Fruit fly (Drosophila melanogaster): ENCODE measurements around the gene pot.

The pot gene

dm6 chrX:11917056-11917633, at the start of gene pot:
TSS of gene pot (minus strand) at chrX:11917260.
- no peak for TF ChIP-seq noc (tag; optimal IDR thresholded peaks at IDR 0.05)

DNA sequence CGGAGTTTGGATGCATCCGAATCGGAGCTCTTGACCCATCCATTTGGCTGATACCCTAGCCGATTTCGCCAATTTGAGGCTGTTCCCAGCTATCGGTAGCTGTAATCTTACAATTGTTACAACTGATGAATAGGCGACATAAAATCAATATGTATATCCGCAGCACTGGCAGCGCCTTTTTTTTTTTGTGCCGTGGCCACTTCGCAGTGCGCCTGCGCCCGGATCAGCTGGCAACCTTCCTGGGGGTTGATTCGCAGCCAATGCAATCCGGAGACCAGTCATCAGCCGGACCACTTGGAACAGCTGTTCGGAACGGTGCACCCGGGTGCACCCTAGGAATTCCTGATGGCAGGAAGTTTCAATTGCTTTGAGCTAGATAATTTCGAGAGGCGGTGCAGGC, 13.7 kb upstream of the pot start, which contains the start of gene Pdzd8:
TSS of gene Pdzd8 (minus strand) at position 125 of the 400 bp plus-strand sequence.
- no peak for TF ChIP-seq noc (tag; optimal IDR thresholded peaks at IDR 0.05)

- peak; percentile 13 for TF ChIP-seq noc (tag; optimal IDR thresholded peaks at IDR 0.05)
Measured at dm6 chrX:11925213-11925612, 8.2 kb upstream of the pot start.

dm6 chrX:11924562-11924961, 7.5 kb upstream of the pot start, which contains the start of gene Sclp:
TSS of gene Sclp (minus strand) at chrX:11924662.
- TF ChIP-seq noc (tag; optimal IDR thresholded peaks at IDR 0.05): no peak

dm6 chrX:11923698-11924097, 6.6 kb upstream of the pot start:
- no peak for TF ChIP-seq noc (tag; optimal IDR thresholded peaks at IDR 0.05)

DNA sequence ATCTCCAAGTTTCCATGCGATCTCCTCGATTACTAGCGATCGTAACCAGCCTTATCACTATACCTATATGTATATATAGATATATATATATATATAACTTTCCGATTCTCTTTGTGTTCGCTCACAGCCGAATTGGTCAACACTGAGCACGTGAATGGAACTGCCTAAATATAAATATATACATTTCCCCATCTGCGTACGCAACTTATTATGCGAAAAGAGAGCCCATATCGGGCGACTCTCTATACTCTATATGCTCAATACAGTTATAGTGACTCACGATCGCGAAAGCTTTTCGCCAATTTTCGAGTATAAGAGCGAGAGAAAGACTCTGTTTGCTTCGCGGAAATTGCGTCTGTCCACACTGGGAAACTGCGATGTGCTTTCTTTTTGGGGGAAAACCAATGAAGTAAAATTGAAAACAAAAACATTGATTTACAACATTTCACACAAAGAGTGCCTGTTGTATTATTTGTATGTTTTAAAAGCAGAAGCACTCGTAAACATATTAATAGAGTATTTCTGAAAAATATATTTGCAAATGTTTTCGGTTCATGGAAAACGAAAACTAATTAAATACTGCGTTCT, 5.7 kb upstream of the pot start:
- no peak for TF ChIP-seq noc (tag; optimal IDR thresholded peaks at IDR 0.05)

- TF ChIP-seq noc (tag; optimal IDR thresholded peaks at IDR 0.05): peak; percentile 82
Measured at dm6 chrX:11920959-11921358, 3.9 kb upstream of the pot start.

dm6 chrX:11915154-11915593, 1.9 kb downstream of the pot start:
- TF ChIP-seq noc (tag; optimal IDR thresholded peaks at IDR 0.05): peak; percentile 86

DNA sequence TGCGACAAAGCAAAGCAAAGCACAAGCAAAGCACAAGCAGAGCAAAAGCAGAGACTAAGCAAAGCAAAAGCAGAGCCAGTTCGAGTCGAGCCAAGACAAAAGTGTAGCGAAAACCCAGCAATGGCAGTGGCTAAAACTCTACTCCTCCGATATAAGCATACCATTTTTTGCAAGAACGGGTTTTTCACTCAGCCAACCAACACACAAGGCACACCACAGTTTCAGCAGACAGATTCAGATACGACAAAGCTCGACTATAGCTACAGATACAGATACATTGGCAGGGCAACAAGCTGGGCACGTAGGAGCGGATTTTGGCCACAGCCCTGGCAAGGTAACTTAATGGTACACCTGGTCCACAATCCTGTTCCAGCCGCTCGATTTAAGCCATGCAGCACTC, 3.5 kb downstream of the pot start:
- no peak for TF ChIP-seq noc (tag; optimal IDR thresholded peaks at IDR 0.05)

DNA sequence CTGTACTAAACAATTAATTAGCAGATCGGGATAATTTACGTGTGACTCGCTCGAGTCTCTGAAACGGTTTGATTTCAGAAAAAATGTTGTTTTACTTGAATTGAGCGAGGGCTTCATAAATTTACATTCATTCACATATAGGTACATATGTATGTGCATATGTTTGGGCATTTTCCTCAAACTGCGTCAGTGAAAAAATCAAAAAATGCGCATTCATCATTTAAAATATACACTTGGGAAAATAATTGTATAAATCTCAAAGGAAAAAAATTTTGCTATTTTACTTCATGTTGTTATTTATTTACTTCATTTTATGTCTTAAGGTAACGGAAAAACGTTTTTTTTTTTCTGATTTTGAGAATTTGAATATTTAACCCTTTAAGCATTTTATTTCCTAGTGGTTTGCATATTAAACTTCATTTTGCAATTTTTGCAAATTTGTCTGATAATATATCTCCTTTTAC, 10.2 kb downstream of the pot start, which contains the start of gene CG43156:
TSS of gene CG43156 (minus strand) at position 51 of the 464 bp plus-strand sequence.
- no peak for TF ChIP-seq noc (tag; optimal IDR thresholded peaks at IDR 0.05)

DNA sequence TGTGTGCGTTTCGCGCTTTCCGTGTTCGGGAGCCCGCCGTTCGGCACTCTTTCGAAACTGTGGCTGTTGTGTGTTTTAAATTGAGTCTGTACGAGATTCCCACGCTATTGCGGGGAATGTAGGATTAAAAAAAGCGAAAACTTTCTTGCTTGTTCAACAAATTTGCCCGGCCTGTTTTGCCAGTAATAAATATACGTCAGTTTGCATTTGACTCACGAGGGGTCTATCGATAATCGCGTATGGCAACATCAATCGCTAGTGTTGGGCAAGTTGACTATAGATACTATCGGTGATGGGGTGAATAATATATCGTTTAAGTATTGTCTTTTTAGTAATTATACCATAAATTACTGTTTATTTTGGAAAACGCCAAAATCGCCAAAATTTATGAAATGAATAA, 11.9 kb downstream of the pot start, which contains the start of gene Upf1:
TSS of gene Upf1 (minus strand) at position 228 of the 400 bp plus-strand sequence.
- no peak for TF ChIP-seq noc (tag; optimal IDR thresholded peaks at IDR 0.05)

DNA sequence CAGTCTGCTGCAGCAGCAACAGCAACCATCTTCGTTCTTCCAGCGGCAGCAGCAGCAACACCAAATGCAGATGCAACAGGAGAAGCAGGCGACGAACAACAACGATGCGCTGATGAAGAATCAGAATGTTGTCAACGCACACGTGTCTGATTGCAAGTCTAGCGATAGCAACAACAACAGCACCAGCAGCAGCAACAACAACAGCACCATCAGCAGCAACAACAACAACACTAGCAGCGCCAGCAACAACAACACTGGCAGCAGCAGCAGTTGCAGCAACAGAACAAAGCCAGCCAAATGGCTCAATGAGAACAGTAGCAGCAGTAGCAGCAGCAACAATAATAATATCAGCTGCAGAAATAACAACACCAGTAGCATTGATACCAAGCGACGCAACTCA, 21.9 kb downstream of the pot start:
- no peak for TF ChIP-seq noc (tag; optimal IDR thresholded peaks at IDR 0.05)

- TF ChIP-seq noc (tag; optimal IDR thresholded peaks at IDR 0.05): no peak
Measured at dm6 chrX:11894198-11894597, 22.9 kb downstream of the pot start.

- no peak for TF ChIP-seq noc (tag; optimal IDR thresholded peaks at IDR 0.05)
Measured at dm6 chrX:11893643-11894042, 23.4 kb downstream of the pot start, which contains the start of gene wisp. TSS of gene wisp (plus strand) at chrX:11893943.

DNA sequence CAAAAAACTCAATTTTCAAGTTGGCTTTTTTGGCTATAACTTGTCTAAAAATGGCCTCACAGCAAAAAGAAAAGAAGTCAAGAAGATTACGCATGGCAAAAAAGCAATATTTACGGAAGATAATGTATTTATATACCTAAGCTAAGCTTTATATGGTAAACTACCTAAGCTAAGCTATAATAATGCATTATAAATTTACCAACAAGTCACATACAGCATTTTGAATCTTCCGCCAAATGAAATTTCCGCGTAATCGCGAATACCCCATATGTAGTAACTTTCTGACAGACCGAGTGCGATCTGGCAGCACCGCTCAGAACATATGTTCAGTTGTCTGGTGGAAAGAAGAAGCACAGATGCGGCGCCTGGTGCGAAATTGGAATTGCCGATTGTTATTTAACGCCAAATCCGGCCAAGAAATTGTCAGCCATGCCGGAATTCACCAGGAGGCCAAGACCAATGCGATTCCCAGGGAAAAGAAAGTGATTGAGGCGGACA, 25.3 kb downstream of the pot start, which contains the start of gene sicily:
TSS of gene sicily (plus strand) at position 51 of the 498 bp plus-strand sequence.
- TF ChIP-seq noc (tag; optimal IDR thresholded peaks at IDR 0.05): no peak

- TF ChIP-seq noc (tag; optimal IDR thresholded peaks at IDR 0.05): no peak
Measured at dm6 chrX:11888142-11888541, 28.9 kb downstream of the pot start, which contains the start of gene CG1840. TSS of gene CG1840 (plus strand) at chrX:11888352.

dm6 chrX:11886976-11887375, 30.1 kb downstream of the pot start, which contains the start of the genes CG10353 and SelG:
TSS of gene CG10353 (minus strand) at chrX:11887162.
TSS of gene SelG (plus strand) at chrX:11887284.
- peak; percentile 32 for TF ChIP-seq noc (tag; optimal IDR thresholded peaks at IDR 0.05)
